Worm (Caenorhabditis elegans) whole organism, late embryonic: Measurements from ENCODE around the gene ttbk-5.

Experiments
- C08G9.2 ChIP-seq: sonication (generic microtip); optimal IDR thresholded peaks from 2 replicates; lab custom pipeline; 2016; ENCODE audit warnings: mild to moderate bottlenecking, missing genetic modification characterization, moderate library complexity, missing compliant biosample characterization
- K09A11.1 ChIP-seq: sonication (generic microtip); optimal IDR thresholded peaks from 2 replicates; lab custom pipeline; 2017; ENCODE audit warnings: antibody characterized with exemption, mild to moderate bottlenecking, missing genetic modification characterization, missing compliant biosample characterization; ENCODE audit not compliant: insufficient read depth
- T23F11.4 ChIP-seq: fragments of 200-800 bp; sonication (Bioruptor generic); optimal IDR thresholded peaks from 2 replicates; lab custom pipeline; 2018; ENCODE audit warnings: mild to moderate bottlenecking, missing genetic modification characterization, missing compliant biosample characterization
- ahr-1 ChIP-seq: sonication (generic microtip); optimal IDR thresholded peaks from 2 replicates; lab custom pipeline; 2016; ENCODE audit warnings: missing genetic modification characterization, missing compliant biosample characterization
- ama-1 ChIP-seq: fragments of 150-350 bp; optimal IDR thresholded peaks from 2 replicates; lab custom pipeline; 2014
- ceh-14 ChIP-seq: sonication (generic microtip); optimal IDR thresholded peaks from 2 replicates; lab custom pipeline; 2016; ENCODE audit warnings: missing genotype, missing genetic modification characterization, missing compliant biosample characterization
- ceh-18 ChIP-seq: sonication (generic microtip); optimal IDR thresholded peaks from 2 replicates; lab custom pipeline; 2016; ENCODE audit warnings: missing genetic modification characterization, missing compliant biosample characterization
- ceh-2 ChIP-seq: sonication (generic microtip); optimal IDR thresholded peaks from 2 replicates; lab custom pipeline; 2016; ENCODE audit warnings: missing genotype, missing genetic modification characterization, missing compliant biosample characterization
- ceh-22 ChIP-seq: sonication (generic microtip); optimal IDR thresholded peaks from 2 replicates; lab custom pipeline; 2017; ENCODE audit warnings: missing biosample characterization, missing genetic modification characterization
- che-1 ChIP-seq: sonication (generic microtip); optimal IDR thresholded peaks from 2 replicates; lab custom pipeline; 2016; ENCODE audit warnings: mild to moderate bottlenecking, missing genetic modification characterization, missing compliant biosample characterization
- dve-1 ChIP-seq: sonication (generic microtip); optimal IDR thresholded peaks from 2 replicates; lab custom pipeline; 2017; ENCODE audit warnings: antibody characterized with exemption, mild to moderate bottlenecking, missing genetic modification characterization, missing compliant biosample characterization
- elt-2 ChIP-seq: sonication (generic microtip); optimal IDR thresholded peaks from 2 replicates; lab custom pipeline; 2016; ENCODE audit warnings: missing genetic modification reagents, missing genetic modification characterization, missing compliant biosample characterization
- fkh-6 ChIP-seq: sonication (generic microtip); optimal IDR thresholded peaks from 2 replicates; lab custom pipeline; 2016; ENCODE audit warnings: missing genetic modification characterization, missing compliant biosample characterization
- hlh-13 ChIP-seq: fragments of 200-800 bp; sonication (Bioruptor generic); optimal IDR thresholded peaks from 2 replicates; lab custom pipeline; 2018; ENCODE audit warnings: mild to moderate bottlenecking, missing genetic modification characterization, missing compliant biosample characterization
- hlh-30 ChIP-seq: sonication (generic microtip); optimal IDR thresholded peaks from 2 replicates; lab custom pipeline; 2017; ENCODE audit warnings: antibody characterized with exemption, missing genetic modification characterization, missing compliant biosample characterization; ENCODE audit not compliant: insufficient read depth
- hlh-8 ChIP-seq: sonication (generic microtip); optimal IDR thresholded peaks from 2 replicates; lab custom pipeline; 2016; ENCODE audit warnings: missing genotype, missing genetic modification characterization, missing compliant biosample characterization
- lim-6 ChIP-seq: sonication (generic microtip); optimal IDR thresholded peaks from 2 replicates; lab custom pipeline; 2016; ENCODE audit warnings: missing genetic modification characterization, missing compliant biosample characterization
- lin-11 ChIP-seq: fragments of 200-800 bp; sonication (Bioruptor generic); optimal IDR thresholded peaks from 2 replicates; lab custom pipeline; 2018; ENCODE audit warnings: mild to moderate bottlenecking, missing genetic modification characterization, missing compliant biosample characterization
- nfya-1 ChIP-seq: sonication (generic microtip); optimal IDR thresholded peaks from 2 replicates; lab custom pipeline; 2017; ENCODE audit warnings: missing genetic modification characterization, mild to moderate bottlenecking, missing compliant biosample characterization, antibody characterized with exemption, moderate library complexity
- nhr-11 ChIP-seq: fragments of 150-350 bp; optimal IDR thresholded peaks from 2 replicates; lab custom pipeline; 2014; ENCODE audit warnings: missing biosample characterization, missing genetic modification characterization
- nhr-232 ChIP-seq: sonication (generic microtip); optimal IDR thresholded peaks from 2 replicates; lab custom pipeline; 2016; ENCODE audit warnings: missing genetic modification characterization, missing compliant biosample characterization
- npax-4 ChIP-seq: sonication (generic microtip); optimal IDR thresholded peaks from 2 replicates; lab custom pipeline; 2016; ENCODE audit warnings: missing genetic modification characterization, missing compliant biosample characterization
- odd-2 ChIP-seq: sonication (generic microtip); optimal IDR thresholded peaks from 2 replicates; lab custom pipeline; 2017; ENCODE audit warnings: antibody characterized with exemption, mild to moderate bottlenecking, missing genetic modification characterization, missing compliant biosample characterization
- pag-3 ChIP-seq: sonication (generic microtip); optimal IDR thresholded peaks from 2 replicates; lab custom pipeline; 2016; ENCODE audit warnings: missing compliant biosample characterization, missing genetic modification characterization, borderline replicate concordance
- pax-1 ChIP-seq: fragments of 150-350 bp; optimal IDR thresholded peaks from 2 replicates; lab custom pipeline; 2014; ENCODE audit warnings: missing biosample characterization, missing genetic modification characterization
- pha-2 ChIP-seq: sonication (generic microtip); optimal IDR thresholded peaks from 2 replicates; lab custom pipeline; 2017; ENCODE audit warnings: mild to moderate bottlenecking, missing genetic modification characterization, missing compliant biosample characterization
- ref-2 ChIP-seq: sonication (generic microtip); optimal IDR thresholded peaks from 2 replicates; lab custom pipeline; 2016; ENCODE audit warnings: missing genetic modification characterization, missing compliant biosample characterization
- sox-2 ChIP-seq: fragments of 200-800 bp; sonication (Bioruptor generic); IDR thresholded peaks from 2 replicates; pipeline ENCODE4 v1.3.6; 2022; ENCODE audit warnings: missing genetic modification reagents, missing genetic modification characterization, missing compliant biosample characterization
- syd-9 ChIP-seq: sonication (generic microtip); optimal IDR thresholded peaks from 2 replicates; lab custom pipeline; 2016; ENCODE audit warnings: mild to moderate bottlenecking, missing genetic modification characterization, moderate library complexity, missing compliant biosample characterization
- ttx-3 ChIP-seq: sonication (generic microtip); optimal IDR thresholded peaks from 2 replicates; lab custom pipeline; 2016; ENCODE audit warnings: missing genetic modification reagents, missing genetic modification characterization, missing compliant biosample characterization
- unc-42 ChIP-seq: sonication (generic microtip); optimal IDR thresholded peaks from 2 replicates; lab custom pipeline; 2016; ENCODE audit warnings: missing genotype, missing genetic modification characterization, missing compliant biosample characterization
- unc-55 ChIP-seq: sonication (generic microtip); optimal IDR thresholded peaks from 2 replicates; lab custom pipeline; 2017; ENCODE audit warnings: missing biosample characterization, missing genetic modification reagents, missing genetic modification characterization
- ztf-16 ChIP-seq: sonication (generic microtip); optimal IDR thresholded peaks from 2 replicates; lab custom pipeline; 2017; ENCODE audit warnings: missing genetic modification characterization, missing compliant biosample characterization

The ttbk-5 gene

DNA sequence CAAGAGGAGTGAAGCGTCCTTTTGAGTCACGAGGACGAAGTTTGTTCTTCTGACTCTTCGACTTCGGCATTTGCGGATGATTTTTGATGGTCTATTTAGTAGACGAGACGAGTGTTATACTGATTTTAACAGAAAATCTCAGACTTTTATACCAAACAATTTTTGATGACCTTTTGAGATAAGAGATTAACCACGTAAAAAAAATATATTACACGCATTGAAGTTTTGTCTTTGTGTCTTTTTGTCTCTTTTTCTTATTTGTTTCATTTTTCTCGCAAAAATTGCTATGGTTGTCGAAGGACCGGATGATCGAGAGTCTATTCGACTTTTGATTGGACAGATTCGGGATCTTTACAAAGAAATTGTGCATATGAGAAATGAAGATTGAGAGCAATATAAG, 21.0 kb downstream of the ttbk-5 start, which contains the start of gene spch-1:
Gene spch-1, minus strand, starts transcription at position 101 of the 400 bp plus-strand sequence.
- TF ChIP-seq pha-2 (tag; lab: Kevin White, UChicago) = no peak
- no peak for TF ChIP-seq ceh-2 (tag; lab: Kevin White, UChicago)
- TF ChIP-seq ttx-3 (tag; lab: Kevin White, UChicago) = no peak
- no peak for TF ChIP-seq nhr-232
- TF ChIP-seq syd-9 (tag; lab: Kevin White, UChicago) = no peak
- no peak for TF ChIP-seq ahr-1
- no peak for TF ChIP-seq sox-2 (GFP tag; lab: Robert Waterston, UW)
- no peak for TF ChIP-seq hlh-30 (tag; lab: Kevin White, UChicago)
- no peak for TF ChIP-seq nhr-11 (tag; lab: Kevin White, UChicago)
- TF ChIP-seq nfya-1 (tag; lab: Kevin White, UChicago) = no peak

DNA sequence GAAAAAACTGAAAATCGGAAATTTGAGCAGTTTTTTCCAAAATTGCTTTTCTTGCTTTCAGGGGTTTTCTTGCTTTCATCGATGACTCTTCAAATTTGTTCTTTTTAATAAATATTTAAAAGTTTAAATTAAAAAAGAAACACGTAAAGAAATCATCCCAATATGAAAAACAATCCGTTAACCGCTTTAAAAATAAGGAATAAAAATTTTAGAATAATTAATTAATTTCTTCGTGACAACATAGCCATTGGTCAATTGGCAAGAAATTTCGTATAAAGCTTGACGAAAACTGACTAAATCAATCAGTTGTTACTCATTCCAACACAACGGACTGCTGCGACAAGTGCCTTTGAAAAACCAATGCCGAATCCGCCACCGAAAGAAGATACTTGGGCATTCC, 22.1 kb downstream of the ttbk-5 start, which contains the start of gene nsph-3.2:
Gene nsph-3.2, plus strand, starts transcription at position 301 of the 400 bp plus-strand sequence.
- TF ChIP-seq ceh-22 (no peak), ttx-3 (tag; lab: Kevin White, UChicago) (no peak), lim-6 (no peak)

DNA sequence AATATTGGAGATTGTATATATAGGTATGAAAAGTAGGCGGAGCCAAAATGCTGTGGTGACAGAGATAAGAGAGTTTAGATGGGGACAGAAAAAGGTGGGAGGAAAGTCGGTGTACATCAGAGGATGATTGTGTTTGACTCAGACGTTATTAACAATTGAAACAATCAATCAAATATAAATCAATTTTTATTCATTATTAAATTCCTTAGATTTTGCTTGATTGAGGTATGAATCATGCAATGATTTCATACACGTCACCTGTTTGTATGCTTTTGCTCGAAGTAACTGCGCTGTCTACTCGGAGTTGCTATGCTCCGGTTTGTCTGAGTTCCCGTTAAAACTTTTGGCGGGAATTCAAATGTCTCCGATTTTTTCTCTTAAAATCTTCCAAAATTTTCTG, 24.7 kb downstream of the ttbk-5 start, which contains the start of gene C04G2.10:
Gene C04G2.10, plus strand, starts transcription at position 301 of the 400 bp plus-strand sequence.
- no peak for TF ChIP-seq ceh-22
- TF ChIP-seq unc-55 = no peak
- TF ChIP-seq T23F11.4 = no peak
- TF ChIP-seq, all 69 proteins: peak for 0

DNA sequence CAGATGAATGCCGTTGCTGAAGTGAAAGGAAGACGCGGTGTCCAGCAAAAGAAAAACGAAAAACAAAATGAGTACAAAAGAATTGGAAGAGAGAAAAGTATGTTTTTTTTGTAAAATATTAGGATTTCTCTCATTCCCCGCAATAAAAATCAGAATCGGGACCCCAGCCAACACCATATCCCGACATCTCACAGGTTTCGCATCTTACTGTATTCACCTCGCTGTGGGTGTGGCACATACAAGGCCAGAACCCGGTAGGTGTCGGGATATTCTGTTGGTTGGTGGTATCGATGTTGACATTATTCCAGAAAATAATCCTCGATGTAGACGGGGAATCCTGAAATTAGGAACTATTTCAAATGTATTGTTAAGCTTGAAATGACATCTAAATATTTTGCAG, 26.3 kb downstream of the ttbk-5 start:
- TF ChIP-seq ref-2 (tag; lab: Kevin White, UChicago) (no peak), fkh-6 (tag; lab: Kevin White, UChicago) (no peak), ahr-1 (no peak)

DNA sequence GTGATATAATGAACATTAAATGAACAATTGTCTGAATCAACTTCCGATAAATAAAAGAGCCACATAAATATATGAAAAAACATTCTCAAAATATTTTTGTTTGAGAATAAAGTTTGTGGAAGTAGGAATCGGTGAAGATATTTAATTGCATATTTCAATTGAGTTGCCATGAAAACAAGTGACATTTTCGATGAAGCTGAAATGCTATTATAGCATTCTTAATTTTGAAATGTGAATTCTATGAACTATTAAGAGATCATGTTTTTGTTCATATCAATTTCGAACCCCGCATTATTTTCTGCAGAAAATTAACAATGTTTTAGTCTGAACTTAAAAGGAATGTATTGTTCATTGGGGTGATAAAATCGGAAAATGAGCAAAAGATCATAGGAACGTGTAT, 31.7 kb downstream of the ttbk-5 start, which contains the start of gene irld-21:
Gene irld-21, minus strand, starts transcription at position 101 of the 400 bp plus-strand sequence.
- TF ChIP-seq nhr-11 (tag; lab: Kevin White, UChicago) (no peak), T23F11.4 (no peak), pag-3 (no peak), K09A11.1 (no peak), odd-2 (tag; lab: Kevin White, UChicago) (no peak), lin-11 (tag; lab: Kevin White, UChicago) (no peak), ceh-14 (tag; lab: Kevin White, UChicago) (no peak), dve-1 (tag; lab: Kevin White, UChicago) (no peak), pax-1 (tag; lab: Kevin White, UChicago) (no peak), syd-9 (tag; lab: Kevin White, UChicago) (no peak), npax-4 (no peak), elt-2 (tag; lab: Kevin White, UChicago) (no peak)
- TF ChIP-seq, all 69 proteins: peak for 0

DNA sequence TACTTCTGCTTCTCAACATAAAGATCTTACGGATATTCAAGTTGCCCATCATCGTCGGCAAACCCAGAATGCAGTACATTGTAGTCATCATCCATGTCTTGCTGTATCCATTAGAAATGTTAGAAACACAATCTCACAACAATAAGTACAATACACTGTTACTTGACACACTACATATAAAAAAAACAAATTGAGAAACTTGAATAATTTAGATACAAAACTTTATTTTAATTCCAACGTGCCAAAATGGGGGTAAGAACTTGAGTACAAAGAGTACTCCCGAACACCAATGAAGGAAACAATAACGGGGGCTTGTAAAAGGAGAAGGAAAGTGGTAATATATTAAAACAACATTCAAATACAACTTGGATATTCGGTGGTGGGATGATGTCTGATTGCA, 36.1 kb downstream of the ttbk-5 start, which contains the start of gene ctf-18:
Gene ctf-18, minus strand, starts transcription at position 101 of the 400 bp plus-strand sequence.
- TF ChIP-seq ahr-1 (no peak), hlh-30 (tag; lab: Kevin White, UChicago) (no peak), unc-42 (tag; lab: Kevin White, UChicago) (no peak), ceh-14 (tag; lab: Kevin White, UChicago) (no peak), pax-1 (tag; lab: Kevin White, UChicago) (no peak), hlh-13 (GFP tag; lab: Kevin White, UChicago) (no peak), ceh-18 (tag; lab: Kevin White, UChicago) (no peak), ama-1 (lab: Kevin White, UChicago) (no peak), syd-9 (tag; lab: Kevin White, UChicago) (no peak), hlh-8 (no peak), T23F11.4 (no peak), lin-11 (tag; lab: Kevin White, UChicago) (no peak), che-1 (tag; lab: Kevin White, UChicago) (no peak), C08G9.2 (no peak), lim-6 (no peak), nhr-11 (tag; lab: Kevin White, UChicago) (no peak), ztf-16 (tag; lab: Kevin White, UChicago) (no peak), pag-3 (no peak), sox-2 (GFP tag; lab: Robert Waterston, UW) (no peak)
- TF ChIP-seq, all 69 proteins: peak for 0
